Worm (Caenorhabditis elegans) whole organism, L2 larva: ENCODE results near the gene R02D3.8.

ENCODE experiments used
- nhr-77 ChIP-seq: fragments of 150-350 bp; optimal IDR thresholded peaks from 2 replicates; lab custom pipeline; 2014; ENCODE audit warnings: missing biosample characterization, missing genetic modification characterization
- ztf-11 ChIP-seq: sonication (generic microtip); optimal IDR thresholded peaks from 2 replicates; lab custom pipeline; 2017; ENCODE audit warnings: missing biosample characterization, missing genetic modification characterization

DNA sequence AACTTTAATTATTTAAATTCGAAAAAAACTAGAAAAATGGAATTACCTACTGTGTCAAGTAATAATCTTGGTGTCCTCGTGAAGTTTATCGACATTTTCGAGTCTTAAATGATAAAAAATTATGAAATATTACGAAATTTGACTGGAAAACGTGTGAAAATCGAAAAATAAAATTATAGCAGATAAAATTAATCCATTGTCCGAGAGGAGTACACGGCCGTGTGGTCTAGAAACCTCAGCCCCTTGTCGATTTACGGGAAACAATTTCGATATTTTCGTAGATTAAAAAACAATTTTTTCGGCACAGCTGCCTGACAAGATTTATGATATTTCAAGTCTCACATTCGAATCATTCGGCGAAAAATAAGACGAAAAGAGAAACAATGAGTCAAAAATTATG lies at the start of gene R02D3.8:
- TF ChIP-seq nhr-77 (no peak), ztf-11 (tag; lab: Kevin White, UChicago) (no peak)
